Worm (Caenorhabditis elegans): ENCODE results near the gene ptr-9.
A peak's percentile ranks its signal among the peaks of the same experiment; 100 is the strongest.

ptr-9 gene

ce11 chrIII:9151782-9152181 is 9.7 kb downstream of the ptr-9 start:
- TF ChIP-seq W03F9.2 (tag; optimal IDR thresholded peaks at IDR 0.05), result no peak
- no peak for TF ChIP-seq dao-5 (tag; optimal IDR thresholded peaks at IDR 0.05)
- TF ChIP-seq him-1 (tag; optimal IDR thresholded peaks at IDR 0.05), result no peak

ce11 chrIII:9149132-9149531 is 12.3 kb downstream of the ptr-9 start:
- no peak for TF ChIP-seq him-1 (tag; optimal IDR thresholded peaks at IDR 0.05)
- no peak for TF ChIP-seq W03F9.2 (tag; optimal IDR thresholded peaks at IDR 0.05)

- TF ChIP-seq him-1 (tag; optimal IDR thresholded peaks at IDR 0.05) (no peak), W03F9.2 (tag; optimal IDR thresholded peaks at IDR 0.05) (no peak), dao-5 (tag; optimal IDR thresholded peaks at IDR 0.05) (no peak)
Measured at ce11 chrIII:9145765-9146164, 15.7 kb downstream of the ptr-9 start, which contains the start of gene ZK512.8. ZK512.8 (plus strand) TSS chrIII:9146065.

- TF ChIP-seq W03F9.2 (tag; optimal IDR thresholded peaks at IDR 0.05) (peak; percentile 65), dao-5 (tag; optimal IDR thresholded peaks at IDR 0.05) (no peak)
Measured at ce11 chrIII:9144744-9145390, 16.6 kb downstream of the ptr-9 start, which contains the start of the genes ZK512.2 and ZK512.4. ZK512.2 (minus strand) TSS chrIII:9144794. ZK512.4 (plus strand) TSS chrIII:9145340.

- TF ChIP-seq W03F9.2 (tag; optimal IDR thresholded peaks at IDR 0.05), result no peak
- TF ChIP-seq him-1 (tag; optimal IDR thresholded peaks at IDR 0.05), result no peak
- TF ChIP-seq dao-5 (tag; optimal IDR thresholded peaks at IDR 0.05), result no peak
Measured at ce11 chrIII:9143911-9144310, 17.5 kb downstream of the ptr-9 start, which contains the start of gene ZK512.11. ZK512.11 (plus strand) TSS chrIII:9144211.

- no peak for TF ChIP-seq dao-5 (tag; optimal IDR thresholded peaks at IDR 0.05)
- no peak for TF ChIP-seq him-1 (tag; optimal IDR thresholded peaks at IDR 0.05)
- no peak for TF ChIP-seq W03F9.2 (tag; optimal IDR thresholded peaks at IDR 0.05)
Measured at ce11 chrIII:9138601-9139000, 22.9 kb downstream of the ptr-9 start, which contains the start of gene ZK512.7. ZK512.7 (minus strand) TSS chrIII:9138701.

- TF ChIP-seq W03F9.2 (tag; optimal IDR thresholded peaks at IDR 0.05) (no peak), dao-5 (tag; optimal IDR thresholded peaks at IDR 0.05) (no peak), him-1 (tag; optimal IDR thresholded peaks at IDR 0.05) (no peak)
Measured at ce11 chrIII:9136587-9136986, 24.9 kb downstream of the ptr-9 start, which contains the start of gene eat-4. eat-4 (plus strand) TSS chrIII:9136887.

- no peak for TF ChIP-seq him-1 (tag; optimal IDR thresholded peaks at IDR 0.05)
Measured at ce11 chrIII:9130588-9130987, 30.9 kb downstream of the ptr-9 start, which contains the start of gene ZK512.10. ZK512.10 (plus strand) TSS chrIII:9130888.

ce11 chrIII:9125789-9126304 is 35.6 kb downstream of the ptr-9 start, which contains the start of gene sec-16A.1:
sec-16A.1 (plus strand) TSS chrIII:9125839.
- TF ChIP-seq him-1 (tag; optimal IDR thresholded peaks at IDR 0.05) (no peak), dao-5 (tag; optimal IDR thresholded peaks at IDR 0.05) (no peak), W03F9.2 (tag; optimal IDR thresholded peaks at IDR 0.05) (no peak)

ce11 chrIII:9118921-9119606 is 42.4 kb downstream of the ptr-9 start, which contains the start of gene ced-11:
ced-11 (plus strand) TSS chrIII:9119556.
- TF ChIP-seq W03F9.2 (tag; optimal IDR thresholded peaks at IDR 0.05), result no peak
- no peak for TF ChIP-seq dao-5 (tag; optimal IDR thresholded peaks at IDR 0.05)
- no peak for TF ChIP-seq him-1 (tag; optimal IDR thresholded peaks at IDR 0.05)

ce11 chrIII:9118314-9118850 is 43.1 kb downstream of the ptr-9 start, which contains the start of gene grl-11:
grl-11 (minus strand) TSS chrIII:9118364.
- TF ChIP-seq dao-5 (tag; optimal IDR thresholded peaks at IDR 0.05), result no peak
- no peak for TF ChIP-seq W03F9.2 (tag; optimal IDR thresholded peaks at IDR 0.05)
- no peak for TF ChIP-seq him-1 (tag; optimal IDR thresholded peaks at IDR 0.05)

- TF ChIP-seq W03F9.2 (tag; optimal IDR thresholded peaks at IDR 0.05) (no peak), dao-5 (tag; optimal IDR thresholded peaks at IDR 0.05) (no peak), him-1 (tag; optimal IDR thresholded peaks at IDR 0.05) (no peak)
Measured at ce11 chrIII:9115745-9116144, 45.7 kb downstream of the ptr-9 start.

- TF ChIP-seq dao-5 (tag; optimal IDR thresholded peaks at IDR 0.05) (no peak), him-1 (tag; optimal IDR thresholded peaks at IDR 0.05) (no peak), W03F9.2 (tag; optimal IDR thresholded peaks at IDR 0.05) (no peak)
Measured at ce11 chrIII:9114649-9115048, 46.8 kb downstream of the ptr-9 start, which contains the start of gene ZK512.1. ZK512.1 (plus strand) TSS chrIII:9114949.

- no peak for TF ChIP-seq W03F9.2 (tag; optimal IDR thresholded peaks at IDR 0.05)
- no peak for TF ChIP-seq him-1 (tag; optimal IDR thresholded peaks at IDR 0.05)
- no peak for TF ChIP-seq dao-5 (tag; optimal IDR thresholded peaks at IDR 0.05)
Measured at ce11 chrIII:9114076-9114475, 47.4 kb downstream of the ptr-9 start.

Data from whole organism, L4/young adult.